Worm (Caenorhabditis elegans): ENCODE results near the gene T06C10.3.

Gene T06C10.3

DNA sequence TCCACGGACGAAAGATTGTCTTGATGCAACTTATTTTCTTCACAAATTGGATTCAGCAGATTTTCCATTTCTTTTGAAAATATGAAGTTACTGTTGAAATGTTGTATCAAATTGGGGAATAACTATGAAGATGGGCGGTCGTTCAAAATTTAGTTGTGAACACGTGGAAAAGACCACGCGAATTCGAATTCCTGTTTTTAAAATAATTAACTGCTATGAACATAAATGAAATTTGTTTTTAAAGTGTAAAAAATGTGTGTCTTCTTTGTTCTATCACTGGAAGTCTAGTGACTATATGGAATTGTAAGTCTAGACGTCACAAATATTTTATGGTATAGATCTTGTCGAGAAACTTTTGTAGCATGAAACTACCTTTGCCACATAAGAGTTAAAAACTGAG is 32.1 kb upstream of the T06C10.3 start, which contains the start of gene C06A6.7:
C06A6.7 (minus strand) TSS at position 101 of the 400 bp plus-strand sequence.
- TF ChIP-seq nhr-11 (tag; optimal IDR thresholded peaks at IDR 0.05) (no peak), fkh-10 (GFP tag; optimal IDR thresholded peaks at IDR 0.05) (no peak), nhr-84 (tag; optimal IDR thresholded peaks at IDR 0.05) (no peak), mab-9 (GFP tag; IDR thresholded peaks at IDR 0.05) (no peak), ceh-82 (tag; optimal IDR thresholded peaks at IDR 0.05) (no peak), grh-1 (GFP tag; IDR thresholded peaks at IDR 0.05) (no peak), tlp-1 (tag; optimal IDR thresholded peaks at IDR 0.05) (no peak), lin-15B (tag; optimal IDR thresholded peaks at IDR 0.05) (no peak), blmp-1 (tag; optimal IDR thresholded peaks at IDR 0.05) (no peak), snpc-4 (tag; optimal IDR thresholded peaks at IDR 0.05) (no peak), sup-37 (GFP tag; optimal IDR thresholded peaks at IDR 0.05) (no peak), vab-15 (tag; optimal IDR thresholded peaks at IDR 0.05) (no peak), hlh-17 (GFP tag; optimal IDR thresholded peaks at IDR 0.05; ENCODE audit: borderline replicate concordance) (no peak), egl-27 (tag; optimal IDR thresholded peaks at IDR 0.05) (no peak), lsy-2 (tag; optimal IDR thresholded peaks at IDR 0.05) (no peak), efl-3 (GFP tag; optimal IDR thresholded peaks at IDR 0.05) (no peak), nhr-28 (tag; optimal IDR thresholded peaks at IDR 0.05) (no peak), skn-1 (tag; optimal IDR thresholded peaks at IDR 0.05) (no peak), zag-1 (tag; optimal IDR thresholded peaks at IDR 0.05) (no peak)

DNA sequence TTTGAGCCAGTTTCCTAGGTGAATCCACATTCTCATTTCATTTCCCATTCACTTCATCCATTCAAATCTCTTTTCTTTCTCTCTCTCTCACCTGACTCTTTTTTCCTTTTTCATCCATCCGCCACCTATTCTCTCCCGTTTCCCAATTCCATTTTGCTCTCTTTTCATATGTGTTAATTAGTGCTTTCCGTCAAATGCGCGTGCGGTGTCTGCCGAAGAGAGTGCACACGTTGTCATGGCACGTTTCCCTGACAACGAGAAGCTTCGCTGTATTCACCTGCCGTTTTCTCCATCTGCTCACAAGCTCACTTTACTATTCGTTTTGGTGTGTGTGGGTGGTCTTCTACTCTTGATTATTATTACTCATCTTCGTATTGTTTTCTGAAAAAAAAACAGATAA is 30.6 kb upstream of the T06C10.3 start:
- TF ChIP-seq egl-13 (tag; optimal IDR thresholded peaks at IDR 0.05) (peak; percentile 20), hlh-4 (tag; optimal IDR thresholded peaks at IDR 0.05) (no peak), fkh-4 (tag; optimal IDR thresholded peaks at IDR 0.05; ENCODE audit: borderline replicate concordance) (no peak), ceh-90 (tag; optimal IDR thresholded peaks at IDR 0.05) (no peak), jun-1 (tag; optimal IDR thresholded peaks at IDR 0.05) (no peak), lsy-2 (tag; optimal IDR thresholded peaks at IDR 0.05) (peak in 1 of 2 experiments; percentile 4), nhr-76 (tag; optimal IDR thresholded peaks at IDR 0.05) (no peak), nhr-20 (tag; optimal IDR thresholded peaks at IDR 0.05) (peak; percentile 10), tlp-1 (tag; optimal IDR thresholded peaks at IDR 0.05) (no peak), lin-14 (GFP tag; optimal IDR thresholded peaks at IDR 0.05) (peak; percentile 33), elt-2 (tag; optimal IDR thresholded peaks at IDR 0.05) (no peak), lin-13 (GFP tag; optimal IDR thresholded peaks at IDR 0.05) (no peak), nhr-71 (tag; optimal IDR thresholded peaks at IDR 0.05) (peak; percentile 34), skn-1 (tag; optimal IDR thresholded peaks at IDR 0.05) (no peak), efl-1 (optimal IDR thresholded peaks at IDR 0.05) (no peak), efl-1 (GFP tag; optimal IDR thresholded peaks at IDR 0.05 in 1 of 2) (peak in 1 of 2 experiments; percentile 82), sup-37 (GFP tag; optimal IDR thresholded peaks at IDR 0.05) (no peak), nhr-84 (tag; optimal IDR thresholded peaks at IDR 0.05) (no peak), pag-3 (tag; optimal IDR thresholded peaks at IDR 0.05; ENCODE audit: borderline replicate concordance, insufficient read depth) (no peak), C16A3.4 (tag; optimal IDR thresholded peaks at IDR 0.05) (no peak), nhr-19 (GFP tag; conservative IDR thresholded peaks at IDR 0.05) (no peak), nhr-47 (tag; optimal IDR thresholded peaks at IDR 0.05) (peak; percentile 45), C34B4.2 (tag; optimal IDR thresholded peaks at IDR 0.05) (no peak), fkh-8 (tag; optimal IDR thresholded peaks at IDR 0.05) (peak; percentile 92), C04F5.9 (tag; optimal IDR thresholded peaks at IDR 0.05) (no peak), elt-3 (tag; optimal IDR thresholded peaks at IDR 0.05) (no peak), snpc-4 (tag; optimal IDR thresholded peaks at IDR 0.05) (no peak), unc-62 (GFP tag; optimal IDR thresholded peaks at IDR 0.05) (no peak), unc-86 (tag; optimal IDR thresholded peaks at IDR 0.05) (peak; percentile 19), mep-1 (tag; optimal IDR thresholded peaks at IDR 0.05) (no peak), ceh-88 (GFP tag; IDR thresholded peaks at IDR 0.05) (no peak), lin-35 (GFP tag; optimal IDR thresholded peaks at IDR 0.05) (no peak), F16B12.6 (tag; optimal IDR thresholded peaks at IDR 0.05) (no peak), aly-2 (tag; optimal IDR thresholded peaks at IDR 0.05) (no peak), Y116A8C.19 (tag; optimal IDR thresholded peaks at IDR 0.05; ENCODE audit: borderline replicate concordance) (no peak), dsc-1 (tag; optimal IDR thresholded peaks at IDR 0.05) (peak; percentile 73), swsn-7 (tag; optimal IDR thresholded peaks at IDR 0.05) (peak; percentile 6), hpl-2 (GFP tag; optimal IDR thresholded peaks at IDR 0.05) (no peak), lin-39 (tag; optimal IDR thresholded peaks at IDR 0.05) (no peak)

Measured in whole organism, L1 larva.